Worm (Caenorhabditis elegans) whole organism, early embryonic: ENCODE results near the gene lron-2.

Source experiments
- aly-1 ChIP-seq: sonication (generic microtip); optimal IDR thresholded peaks from 2 replicates; lab custom pipeline; 2016; ENCODE audit warnings: missing genetic modification characterization, missing compliant biosample characterization
- ama-1 ChIP-seq: fragments of 150-350 bp; optimal IDR thresholded peaks from 2 replicates; lab custom pipeline; 2014
- ets-7 ChIP-seq: sonication (generic microtip); optimal IDR thresholded peaks from 2 replicates; lab custom pipeline; 2016; ENCODE audit warnings: missing genotype, missing genetic modification characterization, missing compliant biosample characterization
- hmbx-1 ChIP-seq: sonication (generic microtip); optimal IDR thresholded peaks from 2 replicates; lab custom pipeline; 2016; ENCODE audit warnings: mild to moderate bottlenecking, missing genetic modification characterization, missing compliant biosample characterization

DNA sequence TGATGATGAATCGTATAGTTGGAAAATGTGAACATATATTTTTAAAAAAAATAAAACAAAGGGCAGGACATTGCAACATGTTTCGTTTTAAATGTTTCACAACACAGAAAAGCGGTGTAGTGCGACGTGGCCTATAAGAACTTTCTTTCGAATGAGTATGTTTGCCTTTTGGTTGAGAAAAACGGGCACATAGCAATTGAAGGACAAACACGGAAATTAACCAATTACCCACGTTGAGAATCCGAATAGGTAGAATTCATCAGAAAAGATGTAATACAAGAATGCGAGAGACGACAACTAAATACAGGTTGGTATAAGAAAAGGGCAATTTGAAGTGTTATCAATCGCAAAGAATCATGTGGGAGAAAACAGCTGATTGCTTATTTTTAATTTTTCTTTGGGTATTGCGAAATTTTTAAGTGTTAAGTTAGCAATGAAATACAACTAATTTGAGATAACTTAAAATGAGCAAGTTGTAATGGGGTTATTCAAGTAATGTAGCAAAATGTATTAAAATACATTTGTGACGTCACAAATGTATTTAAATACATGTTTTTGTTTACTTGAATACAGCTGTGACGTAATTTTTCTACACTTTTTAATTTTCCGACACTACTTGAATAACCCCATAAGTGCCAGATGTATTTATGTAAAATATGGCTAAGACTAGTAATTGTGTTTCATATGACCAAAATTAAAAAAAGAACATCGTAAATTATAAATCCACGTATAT is 46.1 kb upstream of the lron-2 start, which contains the start of gene acl-14:
- TF ChIP-seq hmbx-1 (tag; lab: Kevin White, UChicago), result no peak
- no peak for TF ChIP-seq ama-1 (lab: Kevin White, UChicago)
- no peak for TF ChIP-seq ets-7 (tag; lab: Kevin White, UChicago)
- TF ChIP-seq aly-1 (tag; lab: Kevin White, UChicago), result no peak
